Worm (Caenorhabditis elegans) whole organism, L3 larva: Measurements from ENCODE around the gene sox-2.

Experiments
- ZK546.5 ChIP-seq: sonication (generic microtip); optimal IDR thresholded peaks from 2 replicates; lab custom pipeline; 2017; ENCODE audit warnings: missing biosample characterization, missing genetic modification characterization
- aly-2 ChIP-seq: fragments of 150-350 bp; optimal IDR thresholded peaks from 2 replicates; lab custom pipeline; 2014; ENCODE audit warnings: missing biosample characterization, missing genetic modification characterization
- ama-1 ChIP-seq: fragments of 150-350 bp; optimal IDR thresholded peaks from 2 replicates; lab custom pipeline; 2018
- ceh-28 ChIP-seq: fragments of 150-350 bp; optimal IDR thresholded peaks from 2 replicates; lab custom pipeline; 2014; ENCODE audit warnings: missing biosample characterization, missing genetic modification reagents, missing genetic modification characterization
- ceh-82 ChIP-seq: fragments of 150-350 bp; optimal IDR thresholded peaks from 2 replicates; lab custom pipeline; 2014; ENCODE audit warnings: missing biosample characterization, missing genetic modification characterization
- ceh-9 ChIP-seq: sonication (generic microtip); optimal IDR thresholded peaks from 2 replicates; lab custom pipeline; 2018; ENCODE audit warnings: missing biosample characterization, missing genetic modification characterization
- daf-12 ChIP-seq: fragments of 150-350 bp; optimal IDR thresholded peaks from 2 replicates; lab custom pipeline; 2014; ENCODE audit warnings: missing biosample characterization, missing genetic modification reagents, missing genetic modification characterization
- egl-5 ChIP-seq: fragments of 150-350 bp; optimal IDR thresholded peaks from 2 replicates; lab custom pipeline; 2017; ENCODE audit warnings: missing biosample characterization, missing genetic modification reagents, missing genetic modification characterization, inconsistent platforms
- elt-2 ChIP-seq: sonication (generic microtip); optimal IDR thresholded peaks from 2 replicates; lab custom pipeline; 2016; ENCODE audit warnings: missing genetic modification reagents, mild to moderate bottlenecking, missing genetic modification characterization, missing compliant biosample characterization
- elt-3 ChIP-seq, 3 experiments: fragments of 150-350 bp in 1 of 3; sonication (generic microtip) in 2 of 3; optimal IDR thresholded peaks; 2 replicates in 2 of 3; 4 replicates in 1 of 3; lab custom pipeline; 2014 to 2017; ENCODE audit warnings: missing biosample characterization in 3 of 3, missing genetic modification characterization in 3 of 3
- eor-1 ChIP-seq, 2 experiments: fragments of 150-350 bp; optimal IDR thresholded peaks; 2 replicates each; lab custom pipeline; 2014 to 2018; ENCODE audit warnings: missing biosample characterization in 2 of 2, missing genetic modification characterization in 2 of 2
- fkh-2 ChIP-seq: fragments of 150-350 bp; optimal IDR thresholded peaks from 2 replicates; lab custom pipeline; 2014; ENCODE audit warnings: missing biosample characterization, missing genetic modification reagents, missing genetic modification characterization
- hmg-11 ChIP-seq: sonication (generic microtip); optimal IDR thresholded peaks from 2 replicates; lab custom pipeline; 2016; ENCODE audit warnings: missing genetic modification characterization, missing compliant biosample characterization
- jun-1 ChIP-seq: fragments of 150-350 bp; optimal IDR thresholded peaks from 2 replicates; lab custom pipeline; 2014; ENCODE audit warnings: missing biosample characterization, missing genetic modification reagents, missing genetic modification characterization
- lin-39 ChIP-seq: fragments of 150-350 bp; optimal IDR thresholded peaks from 2 replicates; lab custom pipeline; 2018; ENCODE audit warnings: missing biosample characterization, missing genetic modification reagents, missing genetic modification characterization
- mml-1 ChIP-seq: fragments of 150-350 bp; sonication (generic microtip); optimal IDR thresholded peaks from 3 replicates; lab custom pipeline; 2014; ENCODE audit warnings: missing biosample characterization, missing genetic modification characterization
- nfya-1 ChIP-seq: sonication (generic microtip); optimal IDR thresholded peaks from 2 replicates; lab custom pipeline; 2017; ENCODE audit warnings: missing genetic modification characterization, mild to moderate bottlenecking, missing compliant biosample characterization, antibody characterized with exemption, moderate library complexity; ENCODE audit not compliant: insufficient read depth
- nhr-11 ChIP-seq: fragments of 150-350 bp; optimal IDR thresholded peaks from 2 replicates; lab custom pipeline; 2014; ENCODE audit warnings: missing biosample characterization, missing genetic modification characterization
- nhr-23 ChIP-seq: fragments of 150-350 bp; optimal IDR thresholded peaks from 2 replicates; lab custom pipeline; 2014; ENCODE audit warnings: missing biosample characterization, missing genetic modification reagents, missing genetic modification characterization
- nhr-237 ChIP-seq: fragments of 150-350 bp; optimal IDR thresholded peaks from 2 replicates; lab custom pipeline; 2014; ENCODE audit warnings: missing biosample characterization, missing genetic modification characterization
- nhr-25 ChIP-seq: sonication (generic microtip); optimal IDR thresholded peaks from 2 replicates; lab custom pipeline; 2017; ENCODE audit warnings: missing biosample characterization, missing genetic modification characterization
- nhr-28 ChIP-seq: fragments of 150-350 bp; optimal IDR thresholded peaks from 2 replicates; lab custom pipeline; 2014; ENCODE audit warnings: missing biosample characterization, missing genetic modification characterization
- nhr-67 ChIP-seq: fragments of 150-350 bp; optimal IDR thresholded peaks from 2 replicates; lab custom pipeline; 2014; ENCODE audit warnings: missing biosample characterization, missing genetic modification characterization
- nhr-76 ChIP-seq: fragments of 150-350 bp; sonication (generic microtip); optimal IDR thresholded peaks from 5 replicates; lab custom pipeline; 2014; ENCODE audit warnings: missing biosample characterization, missing genetic modification characterization
- nhr-77 ChIP-seq: fragments of 150-350 bp; optimal IDR thresholded peaks from 2 replicates; lab custom pipeline; 2014; ENCODE audit warnings: missing biosample characterization, missing genetic modification characterization
- pha-4 ChIP-seq: fragments of 150-350 bp; optimal IDR thresholded peaks from 2 replicates; lab custom pipeline; 2014; ENCODE audit warnings: missing biosample characterization, missing genetic modification reagents, missing genetic modification characterization
- snpc-4 ChIP-seq: fragments of 150-350 bp; optimal IDR thresholded peaks from 2 replicates; lab custom pipeline; 2014; ENCODE audit warnings: missing biosample characterization, missing genetic modification characterization
- tbx-2 ChIP-seq: sonication (generic microtip); optimal IDR thresholded peaks from 2 replicates; lab custom pipeline; 2016; ENCODE audit warnings: mild to moderate bottlenecking, missing genetic modification characterization, missing compliant biosample characterization
- unc-39 ChIP-seq: sonication (generic microtip); optimal IDR thresholded peaks from 4 replicates; lab custom pipeline; 2017; ENCODE audit warnings: missing biosample characterization, missing genetic modification characterization
- zag-1 ChIP-seq: fragments of 150-350 bp; optimal IDR thresholded peaks from 2 replicates; lab custom pipeline; 2014; ENCODE audit warnings: missing biosample characterization, missing genetic modification characterization
- ztf-11 ChIP-seq: fragments of 150-350 bp; optimal IDR thresholded peaks from 2 replicates; lab custom pipeline; 2014; ENCODE audit warnings: missing biosample characterization, missing genetic modification characterization
- ztf-4 ChIP-seq: fragments of 150-350 bp; optimal IDR thresholded peaks from 2 replicates; lab custom pipeline; 2014; ENCODE audit warnings: missing biosample characterization, missing genetic modification characterization

sox-2 gene

ce11 chrX:7436912-7437311, 26.6 kb downstream of the sox-2 start:
- peak; percentile 6 for TF ChIP-seq jun-1 (tag; lab: Kevin White, UChicago)
- TF ChIP-seq aly-2 (tag; lab: Kevin White, UChicago), result no peak

- TF ChIP-seq nhr-77 (tag; lab: Kevin White, UChicago), result no peak
- no peak for TF ChIP-seq aly-2 (tag; lab: Kevin White, UChicago)
- TF ChIP-seq zag-1 (tag; lab: Kevin White, UChicago), result no peak
- no peak for TF ChIP-seq tbx-2 (tag; lab: Kevin White, UChicago)
- no peak for TF ChIP-seq hmg-11
- no peak for TF ChIP-seq snpc-4 (tag; lab: Kevin White, UChicago)
- no peak for TF ChIP-seq nhr-11 (tag; lab: Kevin White, UChicago)
- no peak for TF ChIP-seq eor-1 (tag; optimal IDR thresholded peaks at IDR 0.05; lab: Kevin White, UChicago)
- TF ChIP-seq ceh-28 (tag; lab: Kevin White, UChicago), result no peak
- no peak for TF ChIP-seq elt-3 (tag; optimal IDR thresholded peaks at IDR 0.05; lab: Kevin White, UChicago)
- no peak for TF ChIP-seq ztf-4 (tag; lab: Kevin White, UChicago)
- no peak for TF ChIP-seq ZK546.5
- no peak for TF ChIP-seq nhr-25
- TF ChIP-seq mml-1 (tag; lab: Kevin White, UChicago), result no peak
- TF ChIP-seq ceh-82 (tag; lab: Kevin White, UChicago), result no peak
- TF ChIP-seq ztf-11 (tag; lab: Kevin White, UChicago), result no peak
- TF ChIP-seq nfya-1 (tag; lab: Kevin White, UChicago), result no peak
- TF ChIP-seq egl-5 (tag; lab: Kevin White, UChicago), result no peak
Measured at ce11 chrX:7433269-7433668, 30.3 kb downstream of the sox-2 start, which contains the start of gene clc-5. TSS of gene clc-5 (plus strand) at chrX:7433569.

- no peak for TF ChIP-seq lin-39
- no peak for TF ChIP-seq ceh-9 (tag; lab: Kevin White, UChicago)
Measured at ce11 chrX:7431165-7431564, 32.4 kb downstream of the sox-2 start, which contains the start of gene clc-2. TSS of gene clc-2 (plus strand) at chrX:7431465.

- TF ChIP-seq nhr-25, result peak; percentile 54
- no peak for TF ChIP-seq snpc-4 (tag; lab: Kevin White, UChicago)
- no peak for TF ChIP-seq ama-1 (lab: Kevin White, UChicago)
- peak; percentile 31 for TF ChIP-seq hmg-11
- TF ChIP-seq nhr-23 (tag; lab: Kevin White, UChicago), result peak; percentile 20
Measured at ce11 chrX:7430483-7430882, 33.1 kb downstream of the sox-2 start.

- TF ChIP-seq nhr-67, result no peak
- TF ChIP-seq ztf-4 (tag; lab: Kevin White, UChicago), result no peak
- no peak for TF ChIP-seq ceh-9 (tag; lab: Kevin White, UChicago)
- TF ChIP-seq daf-12 (tag; lab: Kevin White, UChicago), result no peak
- no peak for TF ChIP-seq egl-5 (tag; lab: Kevin White, UChicago)
- TF ChIP-seq nhr-76, result no peak
- TF ChIP-seq nhr-77 (tag; lab: Kevin White, UChicago), result no peak
- no peak for TF ChIP-seq eor-1 (tag; optimal IDR thresholded peaks at IDR 0.05; lab: Kevin White, UChicago)
Measured at ce11 chrX:7424813-7425212, 38.7 kb downstream of the sox-2 start, which contains the start of gene mnm-2. TSS of gene mnm-2 (minus strand) at chrX:7424913.

- TF ChIP-seq elt-2 (tag; lab: Kevin White, UChicago), result no peak
- TF ChIP-seq mml-1 (tag; lab: Kevin White, UChicago), result no peak
- no peak for TF ChIP-seq nhr-67
- no peak for TF ChIP-seq nhr-76
- TF ChIP-seq ztf-11 (tag; lab: Kevin White, UChicago), result no peak
- no peak for TF ChIP-seq unc-39 (tag; lab: Kevin White, UChicago)
- TF ChIP-seq hmg-11, result no peak
- no peak for TF ChIP-seq nhr-237
- no peak for TF ChIP-seq ztf-4 (tag; lab: Kevin White, UChicago)
- no peak for TF ChIP-seq fkh-2 (tag; lab: Kevin White, UChicago)
- TF ChIP-seq jun-1 (tag; lab: Kevin White, UChicago), result no peak
- TF ChIP-seq nhr-23 (tag; lab: Kevin White, UChicago), result no peak
- TF ChIP-seq aly-2 (tag; lab: Kevin White, UChicago), result no peak
- no peak for TF ChIP-seq pha-4
- no peak for TF ChIP-seq nhr-28 (tag; lab: Kevin White, UChicago)
Measured at ce11 chrX:7420571-7420970, 43.0 kb downstream of the sox-2 start, which contains the start of gene C10A4.9. TSS of gene C10A4.9 (plus strand) at chrX:7420871.
